Worm (Caenorhabditis elegans): ENCODE measurements around the gene K09F6.3.

Gene K09F6.3

DNA sequence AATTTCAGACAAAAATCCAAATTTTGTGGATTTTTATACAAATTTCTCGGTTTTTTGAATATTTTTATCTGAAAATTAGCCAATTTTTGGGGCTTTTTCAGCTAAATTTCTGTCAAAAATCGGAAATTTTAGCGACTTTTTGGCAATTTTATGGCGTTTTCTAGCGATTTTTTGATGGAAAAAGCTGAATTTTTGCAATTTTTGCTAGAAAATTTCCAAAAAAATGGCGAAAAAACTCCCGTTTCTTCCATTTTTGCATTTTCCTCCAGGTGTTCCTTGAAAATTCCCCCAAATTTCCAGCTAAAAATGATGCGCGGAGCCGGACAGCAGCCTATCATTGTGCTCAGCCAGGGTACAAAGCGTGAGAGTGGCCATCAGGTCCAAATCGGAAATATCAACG is 21.7 kb upstream of the K09F6.3 start, which contains the start of gene cct-3:
cct-3 (plus strand) TSS at position 301 of the 400 bp plus-strand sequence.
- TF ChIP-seq lir-3 (tag; optimal IDR thresholded peaks at IDR 0.05) (no peak), nhr-42 (GFP tag; IDR thresholded peaks at IDR 0.05) (no peak), ceh-44 (GFP tag; IDR thresholded peaks at IDR 0.05) (no peak), T26A8.4 (GFP tag; IDR thresholded peaks at IDR 0.05) (no peak), Y5F2A.4 (GFP tag; optimal IDR thresholded peaks at IDR 0.05) (no peak), unc-39 (tag; optimal IDR thresholded peaks at IDR 0.05) (no peak)

DNA sequence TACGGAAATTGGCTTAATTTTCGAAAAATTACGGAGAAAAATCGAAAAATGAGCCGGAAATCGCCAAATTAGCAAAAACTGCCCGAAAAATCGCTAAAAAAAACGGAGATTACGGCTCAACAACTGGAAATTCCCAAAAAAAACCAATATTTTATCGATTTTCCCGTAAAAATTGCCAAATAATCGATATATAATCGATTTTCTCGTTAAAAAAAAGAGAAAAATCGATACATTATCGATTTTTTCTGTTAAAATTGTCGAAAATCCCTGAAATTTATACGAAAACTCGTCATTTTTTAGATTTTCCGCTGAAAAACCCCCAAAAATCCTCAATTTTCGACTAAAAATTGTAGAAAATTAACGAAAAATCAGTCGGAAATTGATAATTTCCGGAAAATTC is 18.6 kb upstream of the K09F6.3 start:
- TF ChIP-seq unc-62 (GFP tag; optimal IDR thresholded peaks at IDR 0.05 in 1 of 2), result no peak
- no peak for TF ChIP-seq unc-62 (tag; optimal IDR thresholded peaks at IDR 0.05)
- TF ChIP-seq ceh-44 (GFP tag; IDR thresholded peaks at IDR 0.05), result no peak
- no peak for TF ChIP-seq nhr-237 (tag; optimal IDR thresholded peaks at IDR 0.05)
- no peak for TF ChIP-seq lin-29 (GFP tag; IDR thresholded peaks at IDR 0.05)
- TF ChIP-seq aha-1 (tag), result peak; percentile 32
- no peak for TF ChIP-seq ZK337.2 (GFP tag; IDR thresholded peaks at IDR 0.05)
- peak; percentile 76 for TF ChIP-seq ceh-28 (tag; optimal IDR thresholded peaks at IDR 0.05)
- no peak for TF ChIP-seq snpc-4 (tag; optimal IDR thresholded peaks at IDR 0.05)

DNA sequence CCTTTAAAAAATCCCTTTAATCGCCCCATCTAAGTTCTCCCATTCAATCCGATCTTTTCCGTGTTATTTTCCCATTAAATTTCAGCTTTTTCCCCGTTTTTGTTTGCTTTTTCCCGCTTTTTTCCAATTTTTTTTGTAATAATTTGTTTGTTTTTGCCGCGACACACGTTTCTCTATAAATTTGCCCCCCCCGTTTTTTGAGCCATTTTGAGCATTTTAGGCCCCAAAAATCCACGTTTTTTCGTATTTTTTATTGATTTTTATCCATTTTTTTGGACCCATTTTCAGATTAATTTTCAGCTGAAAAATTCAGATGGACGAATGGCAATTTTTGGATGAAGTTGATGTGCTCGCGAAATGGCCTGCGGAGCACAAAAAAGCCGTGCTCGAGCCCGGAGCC is 11.6 kb upstream of the K09F6.3 start, which contains the start of gene F54A3.2:
F54A3.2 (plus strand) TSS at position 301 of the 400 bp plus-strand sequence.
- TF ChIP-seq egl-43 (GFP tag; IDR thresholded peaks at IDR 0.05) (no peak), ceh-82 (tag; optimal IDR thresholded peaks at IDR 0.05) (no peak), tag-97 (GFP tag; IDR thresholded peaks at IDR 0.05) (no peak), Y75B8A.6 (GFP tag; IDR thresholded peaks at IDR 0.05) (no peak), dmd-6 (GFP tag; IDR thresholded peaks at IDR 0.05) (no peak), ceh-44 (GFP tag; IDR thresholded peaks at IDR 0.05) (no peak), lin-13 (GFP tag; optimal IDR thresholded peaks at IDR 0.05) (no peak), Y5F2A.4 (GFP tag; optimal IDR thresholded peaks at IDR 0.05) (no peak), T26A8.4 (GFP tag; IDR thresholded peaks at IDR 0.05) (no peak), cey-2 (tag; optimal IDR thresholded peaks at IDR 0.05; ENCODE audit: borderline replicate concordance, insufficient read depth) (no peak), lin-1 (GFP tag; IDR thresholded peaks at IDR 0.05) (no peak), R02D3.7 (tag; optimal IDR thresholded peaks at IDR 0.05) (no peak), ceh-20 (GFP tag; IDR thresholded peaks at IDR 0.05) (no peak), ZK337.2 (GFP tag; IDR thresholded peaks at IDR 0.05) (no peak), arid-1 (GFP tag; conservative IDR thresholded peaks at IDR 0.05) (no peak), gei-8 (GFP tag; optimal IDR thresholded peaks at IDR 0.05) (no peak), nhr-25 (tag; optimal IDR thresholded peaks at IDR 0.05; ENCODE audit: borderline replicate concordance, insufficient read depth) (no peak)

DNA sequence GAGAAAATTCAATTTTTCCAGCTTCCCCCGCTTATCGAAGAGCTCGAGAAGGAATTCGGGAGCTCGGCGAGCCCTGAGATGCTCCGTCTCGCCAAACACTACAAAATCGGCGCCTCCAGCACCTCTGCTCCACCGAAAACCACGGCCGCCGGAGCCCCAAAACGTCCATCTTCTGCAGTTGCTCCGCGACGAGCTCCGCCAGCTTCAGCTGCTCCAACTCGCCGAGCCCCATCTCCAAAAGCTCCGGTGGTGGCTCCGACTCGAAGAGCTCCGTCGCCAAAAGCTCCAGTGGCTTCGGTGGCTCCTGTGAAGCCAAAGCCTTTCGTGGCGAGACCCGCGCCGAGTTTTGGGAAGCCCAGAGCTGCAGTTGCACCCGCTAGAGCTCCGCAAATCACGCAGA is 3.3 kb upstream of the K09F6.3 start:
- no peak for TF ChIP-seq D1046.2 (GFP tag; IDR thresholded peaks at IDR 0.05)
- peak; percentile 96 for TF ChIP-seq set-16 (GFP tag; IDR thresholded peaks at IDR 0.05)
- TF ChIP-seq ceh-28 (tag; optimal IDR thresholded peaks at IDR 0.05), result no peak
- TF ChIP-seq nhr-42 (GFP tag; IDR thresholded peaks at IDR 0.05), result no peak
- TF ChIP-seq mxl-2 (GFP tag; conservative IDR thresholded peaks at IDR 0.05), result no peak
- TF ChIP-seq nhr-11 (tag; optimal IDR thresholded peaks at IDR 0.05), result no peak

DNA sequence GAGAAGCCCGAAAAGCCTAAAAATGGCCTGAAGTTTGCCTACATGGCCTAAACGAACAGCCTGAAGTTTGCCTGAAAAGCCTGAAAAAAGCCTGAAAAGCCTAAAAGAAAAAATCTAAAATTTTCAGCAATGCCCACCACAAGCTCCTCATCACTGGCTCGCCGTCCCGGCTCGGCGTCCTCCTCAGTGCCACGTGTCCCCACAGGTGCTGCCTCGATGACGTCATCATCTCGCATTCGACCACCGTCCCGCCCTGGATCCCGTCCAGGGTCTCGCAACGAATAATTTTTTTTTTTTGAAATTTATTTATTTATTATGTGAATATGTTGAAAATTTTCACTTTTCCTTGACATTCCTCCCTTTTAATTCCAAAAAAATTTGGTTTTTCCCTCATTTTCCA is 1.3 kb upstream of the K09F6.3 start:
- TF ChIP-seq hlh-11 (tag; optimal IDR thresholded peaks at IDR 0.05), result no peak
- TF ChIP-seq dmd-9 (GFP tag; IDR thresholded peaks at IDR 0.05), result no peak
- no peak for TF ChIP-seq php-3 (GFP tag; IDR thresholded peaks at IDR 0.05)
- no peak for TF ChIP-seq mep-1 (tag; optimal IDR thresholded peaks at IDR 0.05)
- TF ChIP-seq set-16 (GFP tag; IDR thresholded peaks at IDR 0.05), result peak; percentile 67
- no peak for TF ChIP-seq spr-1 (tag; optimal IDR thresholded peaks at IDR 0.05)
- 0 out of 2 replicates have a peak, but pooled peaks have one; percentile 27 for TF ChIP-seq D1046.2 (GFP tag; IDR thresholded peaks at IDR 0.05)
- TF ChIP-seq gei-8 (GFP tag; optimal IDR thresholded peaks at IDR 0.05), result no peak
- TF ChIP-seq ceh-28 (tag; optimal IDR thresholded peaks at IDR 0.05), result no peak
- no peak for TF ChIP-seq hmg-1.1 (GFP tag; IDR thresholded peaks at IDR 0.05)
- no peak for TF ChIP-seq nhr-41 (GFP tag; IDR thresholded peaks at IDR 0.05)
- no peak for TF ChIP-seq lim-7 (GFP tag; IDR thresholded peaks at IDR 0.05)
